Fruit fly (Drosophila melanogaster): ENCODE measurements around the gene CG2712.

DNA sequence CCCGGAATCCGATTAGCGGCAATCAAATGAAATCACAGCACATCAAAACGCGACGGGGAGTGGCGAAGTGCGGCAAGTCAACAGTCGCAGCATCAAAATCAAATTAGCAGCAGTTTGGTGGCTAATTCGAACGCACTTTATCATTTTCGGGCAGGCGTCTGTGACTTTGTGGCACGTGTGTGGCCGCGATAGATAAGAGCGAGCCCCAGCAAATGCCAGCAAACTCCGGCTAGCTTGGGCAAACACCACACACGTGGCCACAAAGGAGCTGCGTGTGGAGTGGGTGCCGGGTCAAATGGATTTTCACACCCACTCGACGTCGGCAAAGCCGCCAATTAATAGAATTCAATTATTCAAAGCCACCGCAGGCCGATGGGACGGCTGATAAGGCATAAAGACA, 48.3 kb upstream of the CG2712 start:
- TF ChIP-seq insv (optimal IDR thresholded peaks at IDR 0.05) (no peak), psq (optimal IDR thresholded peaks at IDR 0.05) (no peak), ttk (optimal IDR thresholded peaks at IDR 0.05) (no peak), h (optimal IDR thresholded peaks at IDR 0.05) (no peak), Myc (optimal IDR thresholded peaks at IDR 0.05) (no peak), Sin3A (optimal IDR thresholded peaks at IDR 0.05) (no peak)
